Worm (Caenorhabditis elegans) whole organism, dauer: ENCODE data around the gene C01G10.10.
"Not testable (repeated sequence)": the region's sequence is repeated elsewhere in the genome, so short reads cannot be mapped to it uniquely, and the experiment has no call there.

Experiments used
- unc-62 ChIP-seq: sonication (generic microtip); optimal IDR thresholded peaks from 2 replicates; lab custom pipeline; 2017; ENCODE audit warnings: missing biosample characterization, missing genetic modification reagents, missing genetic modification characterization

Gene C01G10.10

ce11 chrV:15082291-15082690 is at the start of gene C01G10.10, which contains the start of gene C01G10.9:
TSS of gene C01G10.10 (minus strand) at chrV:15082441.
TSS of gene C01G10.9 (plus strand) at chrV:15082530.
- no peak for TF ChIP-seq unc-62 (GFP tag; lab: Kevin White, UChicago)

- TF ChIP-seq unc-62 (GFP tag; lab: Kevin White, UChicago), result no peak
Measured at ce11 chrV:15127955-15128354, 45.7 kb upstream of the C01G10.10 start, which contains the start of gene srr-7. TSS of gene srr-7 (plus strand) at chrV:15128255.

DNA sequence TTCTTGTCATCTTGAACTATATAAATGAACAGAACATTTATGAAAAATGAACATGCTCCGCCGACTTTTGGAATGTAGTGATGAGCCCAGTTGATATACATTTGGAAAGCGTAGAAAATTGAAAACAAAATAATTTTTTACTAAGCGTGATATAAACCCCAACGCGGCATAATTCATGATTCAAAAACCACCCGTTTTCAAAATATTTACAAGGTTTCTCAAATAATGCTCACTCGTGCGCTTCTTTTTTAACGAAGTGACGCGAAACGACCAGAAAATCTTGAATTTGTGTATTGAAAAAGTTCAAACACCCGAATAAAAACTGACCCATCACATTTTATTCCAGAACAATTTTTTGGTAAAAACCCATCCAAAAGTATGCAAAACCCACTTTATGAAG is 45.2 kb upstream of the C01G10.10 start, which contains the start of gene srj-27:
Gene srj-27, minus strand, starts transcription at position 101 of the 400 bp plus-strand sequence.
- TF ChIP-seq unc-62 (GFP tag; lab: Kevin White, UChicago), result no peak

DNA sequence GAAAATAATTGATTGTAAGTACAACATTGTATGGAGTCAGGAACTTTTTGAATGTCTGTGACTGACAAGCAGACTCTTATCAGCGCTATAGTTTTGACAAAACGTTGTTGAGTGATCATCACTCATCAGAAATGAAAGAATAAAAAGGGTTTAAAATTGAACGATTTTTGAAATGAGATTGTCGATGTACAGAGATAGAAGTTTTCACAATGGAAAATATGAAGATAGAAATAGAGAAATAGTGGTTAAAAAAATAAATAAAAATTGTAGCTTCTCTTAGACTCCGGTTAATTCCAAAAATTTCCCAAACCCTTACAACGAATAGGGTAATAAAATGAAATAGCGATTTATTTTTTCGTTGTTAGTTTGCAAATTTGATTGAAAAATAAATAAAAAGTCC is 42.9 kb upstream of the C01G10.10 start, which contains the start of gene ugt-30:
Gene ugt-30, minus strand, starts transcription at position 101 of the 400 bp plus-strand sequence.
- TF ChIP-seq unc-62 (GFP tag; lab: Kevin White, UChicago), result not testable (repeated sequence)

- TF ChIP-seq unc-62 (GFP tag; lab: Kevin White, UChicago), result no peak
Measured at ce11 chrV:15119517-15119916, 37.3 kb upstream of the C01G10.10 start, which contains the start of gene flor-1. TSS of gene flor-1 (minus strand) at chrV:15119617.

DNA sequence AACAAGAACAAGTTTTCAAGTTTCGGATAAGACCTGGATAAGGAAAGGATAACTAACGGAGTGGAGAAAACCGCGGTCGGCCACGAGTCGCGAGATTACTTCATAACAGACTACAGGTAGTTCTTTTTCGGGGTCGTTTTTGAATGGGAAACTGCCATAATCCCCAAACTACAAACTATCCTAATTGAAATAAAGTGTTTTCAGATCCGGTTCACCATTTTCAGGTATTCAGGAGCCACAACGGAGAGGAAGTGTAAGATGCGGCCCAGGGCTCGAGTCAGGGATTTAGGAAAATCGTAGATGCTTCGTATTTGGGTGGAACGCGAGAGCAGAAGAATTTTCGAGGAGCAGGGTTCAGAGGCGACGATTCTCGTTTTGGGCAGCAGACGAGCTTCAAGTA is 33.7 kb upstream of the C01G10.10 start, which contains the start of gene T01G5.8:
Gene T01G5.8, plus strand, starts transcription at position 301 of the 400 bp plus-strand sequence.
- not testable (repeated sequence) for TF ChIP-seq unc-62 (GFP tag; lab: Kevin White, UChicago)

- TF ChIP-seq unc-62 (GFP tag; lab: Kevin White, UChicago), result no peak
Measured at ce11 chrV:15113992-15114391, 31.8 kb upstream of the C01G10.10 start, which contains the start of gene T01G5.6. TSS of gene T01G5.6 (minus strand) at chrV:15114092.

ce11 chrV:15111660-15112059 is 29.4 kb upstream of the C01G10.10 start, which contains the start of gene T01G5.7:
TSS of gene T01G5.7 (plus strand) at chrV:15111960.
- TF ChIP-seq unc-62 (GFP tag; lab: Kevin White, UChicago), result no peak

DNA sequence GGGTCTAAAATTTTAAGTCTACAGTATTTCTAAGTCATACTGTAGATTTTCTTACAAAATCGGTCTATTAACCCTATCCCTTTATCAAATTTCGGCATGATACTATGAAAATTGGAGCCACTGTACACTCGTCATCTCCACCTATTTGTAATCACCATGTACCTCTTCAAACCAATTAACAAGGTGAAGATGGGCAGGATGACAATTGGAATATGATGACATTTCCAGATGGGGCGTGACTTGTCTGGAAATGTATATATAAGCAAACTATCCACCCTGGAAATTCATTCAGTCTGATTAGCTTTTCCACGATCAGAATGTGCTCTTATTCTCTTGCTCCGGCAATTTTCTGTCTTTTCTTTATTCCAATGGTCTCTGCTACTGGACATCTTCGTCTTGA is 27.0 kb upstream of the C01G10.10 start, which contains the start of gene Y75B12A.2:
Gene Y75B12A.2, plus strand, starts transcription at position 301 of the 400 bp plus-strand sequence.
- TF ChIP-seq unc-62 (GFP tag; lab: Kevin White, UChicago), result no peak

ce11 chrV:15105893-15106598 is 23.8 kb upstream of the C01G10.10 start, which contains the start of gene C01G10.14:
TSS of gene C01G10.14 (minus strand) at chrV:15105943.
- TF ChIP-seq unc-62 (GFP tag; lab: Kevin White, UChicago), result not testable (repeated sequence)

DNA sequence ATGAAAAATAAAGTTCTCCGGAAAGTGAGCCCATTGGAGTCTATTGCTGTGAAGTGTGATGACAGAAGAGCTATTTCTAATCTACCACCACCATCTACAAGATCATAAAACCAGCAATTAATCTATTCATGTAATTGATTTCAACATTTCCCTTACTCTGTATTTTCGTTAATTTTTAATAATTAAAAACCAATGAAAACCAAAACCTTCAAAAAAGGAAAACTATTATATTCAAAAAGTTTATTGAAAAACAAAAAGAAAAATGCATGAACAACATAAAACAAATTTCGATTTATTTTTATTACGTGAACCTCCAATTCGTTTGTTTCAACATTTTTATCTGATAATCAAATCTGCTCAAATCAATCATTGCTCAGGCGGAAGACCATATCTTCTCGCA is 17.2 kb upstream of the C01G10.10 start, which contains the start of gene C01G10.1:
Gene C01G10.1, plus strand, starts transcription at position 301 of the 400 bp plus-strand sequence.
- no peak for TF ChIP-seq unc-62 (GFP tag; lab: Kevin White, UChicago)

DNA sequence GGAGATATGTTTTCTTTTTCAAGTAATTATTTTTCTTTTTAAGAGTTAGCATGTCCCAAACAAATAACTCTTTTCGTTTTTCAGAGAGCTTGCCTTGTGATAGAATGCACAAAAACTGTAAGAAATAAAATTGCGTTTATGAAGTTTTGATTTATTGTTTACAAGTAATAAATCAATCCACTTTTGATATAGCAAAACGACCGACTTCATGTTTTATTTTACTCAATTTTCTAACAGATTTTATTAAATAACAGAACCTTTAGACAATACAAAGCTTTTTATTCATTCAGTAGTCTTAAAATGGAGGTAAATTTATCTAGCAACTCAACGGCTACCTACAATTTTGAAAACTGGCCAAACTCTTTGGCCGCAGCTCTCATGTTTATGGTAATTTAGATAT is 12.5 kb upstream of the C01G10.10 start, which contains the start of gene srx-78:
Gene srx-78, plus strand, starts transcription at position 301 of the 400 bp plus-strand sequence.
- TF ChIP-seq unc-62 (GFP tag; lab: Kevin White, UChicago), result no peak

DNA sequence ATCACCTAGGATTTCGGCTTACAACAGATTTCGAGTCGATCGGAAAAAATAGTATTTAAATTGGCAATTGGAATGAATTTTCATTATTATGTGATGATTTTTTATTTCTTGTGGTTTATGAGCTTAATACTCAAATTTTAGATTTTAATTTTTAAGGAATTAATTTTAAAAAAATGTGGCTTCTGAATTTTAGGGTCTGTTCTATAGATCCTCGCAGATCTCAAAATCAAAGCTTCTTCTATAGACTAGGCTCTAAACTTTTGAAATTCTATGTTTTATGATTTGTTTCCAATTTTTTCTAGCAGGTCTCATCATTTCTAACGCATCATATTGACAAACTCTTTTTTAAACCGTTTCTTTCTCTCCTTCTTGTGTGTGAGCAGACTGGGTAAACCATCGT is 10.4 kb upstream of the C01G10.10 start, which contains the start of gene txt-12:
Gene txt-12, plus strand, starts transcription at position 301 of the 400 bp plus-strand sequence.
- TF ChIP-seq unc-62 (GFP tag; lab: Kevin White, UChicago), result no peak

DNA sequence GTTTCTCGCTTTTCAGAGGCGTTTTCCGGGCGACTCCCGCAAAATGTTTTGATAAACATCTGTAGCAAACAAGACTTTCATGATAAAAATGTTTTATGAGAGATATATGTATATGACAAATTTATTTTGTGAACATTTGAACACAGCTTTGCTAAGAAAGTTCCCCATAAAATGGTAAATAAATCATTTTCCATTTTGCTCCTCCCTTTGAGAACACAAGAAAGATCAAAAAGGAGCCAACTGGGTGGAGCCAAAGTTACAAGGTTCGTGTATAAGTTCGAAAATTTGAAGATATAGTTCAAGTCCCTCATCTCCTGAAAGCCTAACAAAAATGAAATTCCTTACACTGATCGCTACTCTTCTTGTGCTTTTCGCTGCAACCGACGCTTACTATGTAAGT is 8.2 kb upstream of the C01G10.10 start, which contains the start of gene C01G10.17:
Gene C01G10.17, plus strand, starts transcription at position 301 of the 400 bp plus-strand sequence.
- TF ChIP-seq unc-62 (GFP tag; lab: Kevin White, UChicago), result no peak

ce11 chrV:15089438-15089837 is 7.2 kb upstream of the C01G10.10 start, which contains the start of the genes C01G10.5 and C01G10.4:
TSS of gene C01G10.5 (minus strand) at chrV:15089538.
TSS of gene C01G10.4 (plus strand) at chrV:15089740.
- no peak for TF ChIP-seq unc-62 (GFP tag; lab: Kevin White, UChicago)

DNA sequence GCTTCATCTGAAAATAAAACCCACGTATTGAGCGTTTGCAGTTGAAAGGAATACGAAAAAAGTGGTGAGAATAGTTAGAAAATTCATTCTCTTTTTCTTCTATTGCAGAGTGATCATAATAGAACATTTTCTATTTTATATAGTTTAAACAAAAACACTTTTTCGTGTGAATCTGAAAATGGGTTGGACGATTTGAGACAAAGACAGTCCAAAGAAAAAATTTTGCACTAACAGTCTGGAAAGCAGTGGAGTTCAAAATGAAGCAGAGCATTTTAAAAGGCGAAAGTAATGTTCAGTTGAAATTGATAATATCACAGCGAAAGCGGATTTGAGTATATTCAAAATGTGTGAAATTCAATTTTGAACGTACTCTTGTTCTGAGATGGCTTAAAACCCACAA is 6.4 kb upstream of the C01G10.10 start, which contains the start of gene C01G10.18:
Gene C01G10.18, minus strand, starts transcription at position 101 of the 400 bp plus-strand sequence.
- no peak for TF ChIP-seq unc-62 (GFP tag; lab: Kevin White, UChicago)
